Worm (Caenorhabditis elegans) whole organism, L2 larva: Measurements from ENCODE around the gene col-173.
"Not testable (repeated sequence)": the region's sequence is repeated elsewhere in the genome, so short reads cannot be mapped to it uniquely, and the experiment has no call there.

Experiments used
- C34F6.9 ChIP-seq: fragments of 150-350 bp; optimal IDR thresholded peaks from 2 replicates; lab custom pipeline; 2014; ENCODE audit warnings: missing biosample characterization, missing genetic modification characterization
- F13H6.1 ChIP-seq: sonication (generic microtip); optimal IDR thresholded peaks from 2 replicates; lab custom pipeline; 2016; ENCODE audit warnings: missing genetic modification characterization, missing compliant biosample characterization
- R02D3.7 ChIP-seq: fragments of 150-350 bp; optimal IDR thresholded peaks from 2 replicates; lab custom pipeline; 2014; ENCODE audit warnings: missing biosample characterization, missing genetic modification characterization
- Y55F3AM.14 ChIP-seq: fragments of 200-800 bp; sonication (Bioruptor generic); optimal IDR thresholded peaks from 2 replicates; lab custom pipeline; 2018; ENCODE audit warnings: mild to moderate bottlenecking, missing genetic modification characterization, missing compliant biosample characterization
- ZK546.5 ChIP-seq: sonication (generic microtip); optimal IDR thresholded peaks from 2 replicates; lab custom pipeline; 2017; ENCODE audit warnings: missing biosample characterization, missing genetic modification characterization
- alr-1 ChIP-seq: fragments of 150-350 bp; optimal IDR thresholded peaks from 2 replicates; lab custom pipeline; 2014; ENCODE audit warnings: missing biosample characterization, missing genetic modification characterization
- aly-2 ChIP-seq: fragments of 150-350 bp; optimal IDR thresholded peaks from 2 replicates; lab custom pipeline; 2014; ENCODE audit warnings: missing biosample characterization, missing genetic modification characterization
- ama-1 ChIP-seq: fragments of 150-350 bp; optimal IDR thresholded peaks from 2 replicates; lab custom pipeline; 2018; ENCODE audit warnings: inconsistent platforms
- blmp-1 ChIP-seq: sonication (generic microtip); optimal IDR thresholded peaks from 2 replicates; lab custom pipeline; 2017; ENCODE audit warnings: missing genetic modification characterization, mild to moderate bottlenecking, missing compliant biosample characterization, antibody characterized with exemption, moderate library complexity; ENCODE audit not compliant: insufficient read depth
- ceh-16 ChIP-seq: fragments of 150-350 bp; optimal IDR thresholded peaks from 2 replicates; lab custom pipeline; 2014; ENCODE audit warnings: missing biosample characterization, missing genetic modification characterization
- ceh-82 ChIP-seq: fragments of 150-350 bp; optimal IDR thresholded peaks from 2 replicates; lab custom pipeline; 2014; ENCODE audit warnings: missing biosample characterization, missing genetic modification characterization
- crh-2 ChIP-seq: sonication (generic microtip); optimal IDR thresholded peaks from 2 replicates; lab custom pipeline; 2017; ENCODE audit warnings: missing biosample characterization, missing genetic modification characterization
- egl-27 ChIP-seq: sonication (generic microtip); optimal IDR thresholded peaks from 3 replicates; lab custom pipeline; 2017; ENCODE audit warnings: missing biosample characterization, missing genetic modification reagents, missing genetic modification characterization
- elt-1 ChIP-seq: fragments of 150-350 bp; optimal IDR thresholded peaks from 2 replicates; lab custom pipeline; 2014; ENCODE audit warnings: missing biosample characterization, missing genetic modification characterization
- elt-3 ChIP-seq: sonication (generic microtip); optimal IDR thresholded peaks from 2 replicates; lab custom pipeline; 2017; ENCODE audit warnings: missing biosample characterization, missing genetic modification characterization
- fos-1 ChIP-seq: fragments of 150-350 bp; optimal IDR thresholded peaks from 2 replicates; lab custom pipeline; 2014; ENCODE audit warnings: missing biosample characterization, missing genetic modification characterization
- lin-11 ChIP-seq: fragments of 150-350 bp; sonication (generic microtip); optimal IDR thresholded peaks from 2 replicates; lab custom pipeline; 2014; ENCODE audit warnings: missing biosample characterization, missing genetic modification characterization, inconsistent platforms, mixed read lengths
- lin-13 ChIP-seq: fragments of 150-350 bp; optimal IDR thresholded peaks from 2 replicates; lab custom pipeline; 2014; ENCODE audit warnings: missing biosample characterization, missing genetic modification reagents, missing genetic modification characterization
- lin-39 ChIP-seq: fragments of 150-350 bp; optimal IDR thresholded peaks from 2 replicates; lab custom pipeline; 2014; ENCODE audit warnings: missing biosample characterization, missing genetic modification reagents, missing genetic modification characterization
- lsy-2 ChIP-seq, 2 experiments: fragments of 150-350 bp in 1 of 2; sonication (generic microtip) in 1 of 2; optimal IDR thresholded peaks; 2 replicates each; lab custom pipeline; 2014 to 2017; ENCODE audit warnings: missing biosample characterization in 2 of 2, missing genetic modification characterization in 2 of 2
- mab-5 ChIP-seq: fragments of 150-350 bp; optimal IDR thresholded peaks from 2 replicates; lab custom pipeline; 2014; ENCODE audit warnings: missing biosample characterization, missing genetic modification characterization
- mbf-1 ChIP-seq: sonication (generic microtip); optimal IDR thresholded peaks from 2 replicates; lab custom pipeline; 2017; ENCODE audit warnings: missing biosample characterization, missing genetic modification characterization
- mdl-1 ChIP-seq, 2 experiments: fragments of 150-350 bp in 1 of 2; sonication (generic microtip) in 1 of 2; optimal IDR thresholded peaks; 2 replicates each; lab custom pipeline; 2017; ENCODE audit warnings: missing biosample characterization in 2 of 2, missing genetic modification characterization in 2 of 2
- nhr-12 ChIP-seq: fragments of 150-350 bp; optimal IDR thresholded peaks from 2 replicates; lab custom pipeline; 2014; ENCODE audit warnings: missing biosample characterization, missing genetic modification characterization
- nhr-129 ChIP-seq: fragments of 150-350 bp; optimal IDR thresholded peaks from 2 replicates; lab custom pipeline; 2014; ENCODE audit warnings: missing biosample characterization, missing genetic modification characterization
- nhr-21 ChIP-seq: fragments of 150-350 bp; optimal IDR thresholded peaks from 2 replicates; lab custom pipeline; 2014; ENCODE audit warnings: missing biosample characterization, missing genetic modification characterization
- nhr-237 ChIP-seq: fragments of 150-350 bp; optimal IDR thresholded peaks from 2 replicates; lab custom pipeline; 2014; ENCODE audit warnings: missing biosample characterization, missing genetic modification characterization
- nhr-25 ChIP-seq: fragments of 150-350 bp; sonication (generic microtip); optimal IDR thresholded peaks from 3 replicates; lab custom pipeline; 2014; ENCODE audit warnings: missing biosample characterization, missing genetic modification characterization
- nhr-6 ChIP-seq: fragments of 150-350 bp; optimal IDR thresholded peaks from 2 replicates; lab custom pipeline; 2014; ENCODE audit warnings: missing biosample characterization, missing genetic modification characterization
- nhr-77 ChIP-seq: fragments of 150-350 bp; optimal IDR thresholded peaks from 2 replicates; lab custom pipeline; 2014; ENCODE audit warnings: missing biosample characterization, missing genetic modification characterization
- peb-1 ChIP-seq: fragments of 150-350 bp; optimal IDR thresholded peaks from 2 replicates; lab custom pipeline; 2014; ENCODE audit warnings: missing biosample characterization, missing genetic modification characterization
- sem-4 ChIP-seq: fragments of 150-350 bp; optimal IDR thresholded peaks from 2 replicates; lab custom pipeline; 2014; ENCODE audit warnings: missing biosample characterization, missing genetic modification reagents, missing genetic modification characterization
- skn-1 ChIP-seq: sonication (generic microtip); optimal IDR thresholded peaks from 2 replicates; lab custom pipeline; 2017; ENCODE audit warnings: missing biosample characterization, missing genetic modification characterization
- sma-3 ChIP-seq: sonication (generic microtip); optimal IDR thresholded peaks from 2 replicates; lab custom pipeline; 2016; ENCODE audit warnings: missing genetic modification reagents, missing genetic modification characterization, missing compliant biosample characterization
- sma-9 ChIP-seq, 2 experiments: fragments of 150-350 bp in 1 of 2; sonication (generic microtip) in 1 of 2; optimal IDR thresholded peaks; 2 replicates each; lab custom pipeline; 2014 to 2016; ENCODE audit warnings: missing genetic modification characterization in 2 of 2, mild to moderate bottlenecking in 1 of 2, missing biosample characterization in 1 of 2, missing compliant biosample characterization in 1 of 2, missing genetic modification reagents in 1 of 2, moderate library complexity in 1 of 2
- snpc-4 ChIP-seq: fragments of 150-350 bp; optimal IDR thresholded peaks from 2 replicates; lab custom pipeline; 2014; ENCODE audit warnings: missing biosample characterization, missing genetic modification characterization
- unc-39 ChIP-seq: fragments of 150-350 bp; optimal IDR thresholded peaks from 2 replicates; lab custom pipeline; 2014; ENCODE audit warnings: missing biosample characterization, missing genetic modification characterization
- unc-55 ChIP-seq: fragments of 150-350 bp; sonication (generic microtip); optimal IDR thresholded peaks from 3 replicates; lab custom pipeline; 2014; ENCODE audit warnings: missing biosample characterization, missing genetic modification reagents, missing genetic modification characterization
- unc-62 ChIP-seq: fragments of 150-350 bp; optimal IDR thresholded peaks from 2 replicates; lab custom pipeline; 2014; ENCODE audit warnings: missing biosample characterization, missing genetic modification reagents, missing genetic modification characterization
- ztf-1 ChIP-seq: fragments of 200-800 bp; sonication (Bioruptor generic); conservative IDR thresholded peaks from 2 replicates; pipeline ENCODE4 v1.3.6; 2022; ENCODE audit warnings: missing genetic modification characterization, missing compliant biosample characterization
- ztf-11 ChIP-seq: sonication (generic microtip); optimal IDR thresholded peaks from 2 replicates; lab custom pipeline; 2017; ENCODE audit warnings: missing biosample characterization, missing genetic modification characterization
- ztf-4 ChIP-seq: fragments of 150-350 bp; optimal IDR thresholded peaks from 2 replicates; lab custom pipeline; 2014; ENCODE audit warnings: missing biosample characterization, missing genetic modification characterization

col-173 gene

DNA sequence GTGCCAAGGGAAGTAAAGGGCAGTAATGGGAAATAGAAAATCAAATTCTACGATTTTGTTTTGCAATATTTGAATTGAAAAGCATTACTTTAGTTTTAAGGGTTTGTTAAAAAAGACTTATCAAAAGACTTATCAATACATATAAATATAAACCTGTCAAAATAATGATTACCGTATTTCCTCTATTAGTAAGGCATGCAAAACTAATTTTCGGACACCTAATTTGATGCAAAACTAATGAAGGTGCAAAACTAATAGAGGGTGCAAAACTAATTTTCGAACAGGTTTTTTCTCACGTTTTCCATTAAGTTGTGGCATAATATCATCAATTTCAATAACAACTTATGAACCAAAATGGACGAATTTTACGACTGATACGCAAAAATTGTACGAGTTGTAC, 4.5 kb upstream of the col-173 start, which contains the start of gene F41C6.6:
Gene F41C6.6 (minus strand): TSS at position 101 of the 400 bp plus-strand sequence.
- TF ChIP-seq egl-27, elt-1, nhr-77 (tag; lab: Kevin White, UChicago): not testable (repeated sequence)
- TF ChIP-seq, all 48 proteins: peak for 0; not testable (repeated sequence) for 48

DNA sequence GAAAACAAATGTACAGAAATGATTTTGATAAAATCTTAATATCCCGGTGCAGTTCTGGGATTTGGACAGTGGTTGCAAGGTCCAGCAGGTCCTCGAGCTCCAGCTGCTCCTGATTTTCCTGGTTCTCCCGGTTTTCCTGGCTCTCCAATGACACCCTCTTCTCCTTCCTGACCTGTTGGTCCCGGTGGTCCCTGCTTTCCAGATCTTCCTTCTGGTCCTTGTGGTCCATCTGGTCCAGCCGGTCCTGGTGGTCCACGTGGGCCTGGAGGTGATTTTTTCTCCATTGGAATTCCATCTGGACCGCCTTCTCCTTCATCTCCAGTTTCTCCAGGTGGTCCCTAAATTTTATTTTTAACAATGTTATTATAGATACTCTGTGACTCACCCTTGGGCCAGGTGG, 2.1 kb downstream of the col-173 start:
- TF ChIP-seq lin-13 (GFP tag; lab: Kevin White, UChicago) (no peak), alr-1 (tag; lab: Kevin White, UChicago) (no peak)

DNA sequence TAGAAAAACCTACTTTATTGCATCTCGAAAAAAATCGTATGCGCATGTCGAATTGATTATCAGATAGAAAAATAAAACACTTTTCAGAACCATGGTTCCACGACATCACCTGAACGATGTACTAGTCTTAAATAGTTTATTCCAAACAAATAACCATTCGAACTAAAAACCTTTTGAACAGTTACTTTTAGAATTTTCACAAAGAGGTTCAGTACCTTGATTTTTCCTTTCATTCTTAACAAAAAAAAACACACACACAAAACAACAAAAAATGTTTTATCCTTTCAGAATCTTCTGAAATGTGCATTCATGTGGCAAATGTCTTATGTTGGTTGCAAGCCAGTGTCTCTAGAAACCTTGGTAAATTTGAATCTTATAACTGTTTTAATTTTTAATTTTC, 2.6 kb downstream of the col-173 start, which contains the start of gene F41C6.4:
Gene F41C6.4 (minus strand): TSS at position 101 of the 400 bp plus-strand sequence.
- TF ChIP-seq crh-2 (tag; lab: Kevin White, UChicago) (no peak), aly-2 (no peak), unc-39 (tag; lab: Kevin White, UChicago) (no peak), nhr-6 (tag; lab: Kevin White, UChicago) (no peak), peb-1 (tag; lab: Kevin White, UChicago) (no peak), snpc-4 (tag; lab: Kevin White, UChicago) (no peak), nhr-129 (tag; lab: Kevin White, UChicago) (no peak), lin-11 (tag; lab: Kevin White, UChicago) (no peak), ztf-1 (GFP tag; lab: Robert Waterston, UW) (no peak), blmp-1 (tag; lab: Kevin White, UChicago) (no peak), sem-4 (tag; lab: Kevin White, UChicago) (no peak), nhr-25 (tag; lab: Kevin White, UChicago) (no peak), mbf-1 (tag; lab: Kevin White, UChicago) (no peak), nhr-21 (tag; lab: Kevin White, UChicago) (no peak), nhr-237 (no peak), unc-55 (GFP tag; lab: Kevin White, UChicago) (no peak)

- not testable (repeated sequence) for TF ChIP-seq unc-39, mab-5, R02D3.7 (tag; lab: Kevin White, UChicago)
- TF ChIP-seq, all 48 proteins: peak for 0; not testable (repeated sequence) for 48
These were observed 8.7 kb downstream of the col-173 start, which contains the start of gene C53B7.6 for ce11 chrX:6868669-6869068. TSS of gene C53B7.6 (minus strand) at chrX:6868769.

ce11 chrX:6867707-6868106, 9.6 kb downstream of the col-173 start:
- TF ChIP-seq Y55F3AM.14 (peak; percentile 62), lin-11 (tag; lab: Kevin White, UChicago) (no peak), sem-4 (tag; lab: Kevin White, UChicago) (no peak), ZK546.5 (tag; lab: Kevin White, UChicago) (no peak), mab-5 (tag; lab: Kevin White, UChicago) (no peak), ztf-1 (GFP tag; lab: Robert Waterston, UW) (no peak), alr-1 (tag; lab: Kevin White, UChicago) (no peak), sma-3 (GFP tag; lab: Kevin White, UChicago) (peak; percentile 63), fos-1 (tag; lab: Kevin White, UChicago) (peak; percentile 59), ama-1 (lab: Kevin White, UChicago) (no peak), nhr-21 (tag; lab: Kevin White, UChicago) (peak; percentile 11), sma-9 (GFP tag; optimal IDR thresholded peaks at IDR 0.05; lab: Kevin White, UChicago) (peak; percentile 82), sma-9 (tag; optimal IDR thresholded peaks at IDR 0.05; lab: Kevin White, UChicago) (no peak), F13H6.1 (peak; percentile 40), peb-1 (tag; lab: Kevin White, UChicago) (no peak), nhr-77 (tag; lab: Kevin White, UChicago) (no peak), lin-39 (tag; lab: Kevin White, UChicago) (no peak), mdl-1 (tag; optimal IDR thresholded peaks at IDR 0.05; lab: Kevin White, UChicago) (no peak), elt-3 (tag; lab: Kevin White, UChicago) (no peak), ztf-11 (tag; lab: Kevin White, UChicago) (no peak), aly-2 (no peak), egl-27 (tag; lab: Kevin White, UChicago) (peak; percentile 47), unc-62 (no peak), ceh-82 (tag; lab: Kevin White, UChicago) (no peak), unc-39 (tag; lab: Kevin White, UChicago) (no peak), nhr-6 (tag; lab: Kevin White, UChicago) (no peak), nhr-25 (tag; lab: Kevin White, UChicago) (no peak), nhr-129 (tag; lab: Kevin White, UChicago) (peak; percentile 66), ztf-4 (tag; lab: Kevin White, UChicago) (no peak), crh-2 (tag; lab: Kevin White, UChicago) (peak; percentile 66), nhr-12 (no peak), nhr-237 (no peak), ceh-16 (no peak), lsy-2 (tag; optimal IDR thresholded peaks at IDR 0.05; lab: Kevin White, UChicago) (no peak), lin-13 (GFP tag; lab: Kevin White, UChicago) (peak; percentile 31), C34F6.9 (tag; lab: Kevin White, UChicago) (peak; percentile 10), skn-1 (tag; lab: Kevin White, UChicago) (no peak)
